Fruit fly (Drosophila melanogaster): ENCODE measurements around the gene Alms1b.

The Alms1b gene

dm6 chrX:4647316-4648046 is 16.7 kb upstream of the Alms1b start, which contains the start of the genes HLH4C and mRpL30 (continued):
- TF ChIP-seq kah (GFP tag; optimal IDR thresholded peaks at IDR 0.05): no peak
- no peak for TF ChIP-seq h (optimal IDR thresholded peaks at IDR 0.05)
- no peak for TF ChIP-seq CG1832 (GFP tag; optimal IDR thresholded peaks at IDR 0.05)
- peak; percentile 98 for TF ChIP-seq bbx (GFP tag; IDR thresholded peaks at IDR 0.05; ENCODE audit: partially characterized antibody)
- peak; percentile 100 for TF ChIP-seq HLH4C (GFP tag; IDR thresholded peaks at IDR 0.05; ENCODE audit: partially characterized antibody)
- no peak for TF ChIP-seq eyg (GFP tag; optimal IDR thresholded peaks at IDR 0.05)
- no peak for TF ChIP-seq trh (GFP tag; optimal IDR thresholded peaks at IDR 0.05)
- no peak for TF ChIP-seq Usf (GFP tag; optimal IDR thresholded peaks at IDR 0.05)
- TF ChIP-seq CG7271 (tag; optimal IDR thresholded peaks at IDR 0.05): no peak
- TF ChIP-seq da (GFP tag; optimal IDR thresholded peaks at IDR 0.05): no peak
- TF ChIP-seq CG17186 (GFP tag; optimal IDR thresholded peaks at IDR 0.05): no peak
- no peak for TF ChIP-seq pfk (GFP tag; optimal IDR thresholded peaks at IDR 0.05)
- TF ChIP-seq Side (GFP tag; optimal IDR thresholded peaks at IDR 0.05): no peak
- peak; percentile 96 for TF ChIP-seq chinmo (GFP tag; IDR thresholded peaks at IDR 0.05; ENCODE audit: partially characterized antibody)
- no peak for TF ChIP-seq D19A (tag; optimal IDR thresholded peaks at IDR 0.05)
- no peak for TF ChIP-seq CrebB (tag; optimal IDR thresholded peaks at IDR 0.05)
- TF ChIP-seq Scr (GFP tag; IDR thresholded peaks at IDR 0.05; ENCODE audit: partially characterized antibody): peak; percentile 78
- no peak for TF ChIP-seq Nf-YA (GFP tag; IDR thresholded peaks at IDR 0.05)
- no peak for TF ChIP-seq Dad (GFP tag; optimal IDR thresholded peaks at IDR 0.05)
- TF ChIP-seq CG10209 (GFP tag; optimal IDR thresholded peaks at IDR 0.05): no peak
- no peak for TF ChIP-seq cato (GFP tag; optimal IDR thresholded peaks at IDR 0.05; ENCODE audit: borderline replicate concordance)
- no peak for TF ChIP-seq Atf6 (GFP tag; IDR thresholded peaks at IDR 0.05)
- TF ChIP-seq CG9609 (GFP tag; optimal IDR thresholded peaks at IDR 0.05): no peak
- TF ChIP-seq nerfin-2 (GFP tag; IDR thresholded peaks at IDR 0.05; ENCODE audit: partially characterized antibody): peak; percentile 99
- TF ChIP-seq CG1603 (tag; optimal IDR thresholded peaks at IDR 0.05): no peak
- no peak for TF ChIP-seq pum (GFP tag; optimal IDR thresholded peaks at IDR 0.05)
- TF ChIP-seq Opbp (GFP tag; IDR thresholded peaks at IDR 0.05; ENCODE audit: partially characterized antibody): peak; percentile 95; the same call in 2 of the 3 replicates
- no peak for TF ChIP-seq tin (GFP tag; optimal IDR thresholded peaks at IDR 0.05)
- TF ChIP-seq vfl (GFP tag; optimal IDR thresholded peaks at IDR 0.05): no peak
- TF ChIP-seq rib (GFP tag; IDR thresholded peaks at IDR 0.05): no peak
- TF ChIP-seq CG8944 (GFP tag; optimal IDR thresholded peaks at IDR 0.05): no peak
- TF ChIP-seq tna (GFP tag; IDR thresholded peaks at IDR 0.05; ENCODE audit: partially characterized antibody): peak; percentile 99
- no peak for TF ChIP-seq CG31224 (GFP tag; IDR thresholded peaks at IDR 0.05)
- no peak for TF ChIP-seq Rx (GFP tag; IDR thresholded peaks at IDR 0.05)
- peak; percentile 93 for TF ChIP-seq CG14860 (GFP tag; IDR thresholded peaks at IDR 0.05; ENCODE audit: partially characterized antibody)
- no peak for TF ChIP-seq CG9876 (GFP tag; optimal IDR thresholded peaks at IDR 0.05)
- TF ChIP-seq tap (tag; optimal IDR thresholded peaks at IDR 0.05): no peak
- no peak for TF ChIP-seq schlank (tag; optimal IDR thresholded peaks at IDR 0.05)
- TF ChIP-seq al (GFP tag; IDR thresholded peaks at IDR 0.05): no peak
- no peak for TF ChIP-seq dpn (GFP tag; optimal IDR thresholded peaks at IDR 0.05)
- no peak for TF ChIP-seq Eip74EF (GFP tag; optimal IDR thresholded peaks at IDR 0.05)
- no peak for TF ChIP-seq H15 (GFP tag; IDR thresholded peaks at IDR 0.05)
- TF ChIP-seq usp (GFP tag; optimal IDR thresholded peaks at IDR 0.05): no peak
- no peak for TF ChIP-seq CG34422 (GFP tag; IDR thresholded peaks at IDR 0.05)
- TF ChIP-seq CG31441 (GFP tag; IDR thresholded peaks at IDR 0.05): no peak
- no peak for TF ChIP-seq tll (GFP tag; optimal IDR thresholded peaks at IDR 0.05)
- TF ChIP-seq Bgb (GFP tag; IDR thresholded peaks at IDR 0.05; ENCODE audit: partially characterized antibody): peak; percentile 90
- peak; percentile 70 for TF ChIP-seq Doc3 (GFP tag; IDR thresholded peaks at IDR 0.05; ENCODE audit: partially characterized antibody)
- TF ChIP-seq Myb (GFP tag; optimal IDR thresholded peaks at IDR 0.05): no peak
